Fruit fly (Drosophila melanogaster): ENCODE measurements around the gene CG10508.

Gene CG10508

DNA sequence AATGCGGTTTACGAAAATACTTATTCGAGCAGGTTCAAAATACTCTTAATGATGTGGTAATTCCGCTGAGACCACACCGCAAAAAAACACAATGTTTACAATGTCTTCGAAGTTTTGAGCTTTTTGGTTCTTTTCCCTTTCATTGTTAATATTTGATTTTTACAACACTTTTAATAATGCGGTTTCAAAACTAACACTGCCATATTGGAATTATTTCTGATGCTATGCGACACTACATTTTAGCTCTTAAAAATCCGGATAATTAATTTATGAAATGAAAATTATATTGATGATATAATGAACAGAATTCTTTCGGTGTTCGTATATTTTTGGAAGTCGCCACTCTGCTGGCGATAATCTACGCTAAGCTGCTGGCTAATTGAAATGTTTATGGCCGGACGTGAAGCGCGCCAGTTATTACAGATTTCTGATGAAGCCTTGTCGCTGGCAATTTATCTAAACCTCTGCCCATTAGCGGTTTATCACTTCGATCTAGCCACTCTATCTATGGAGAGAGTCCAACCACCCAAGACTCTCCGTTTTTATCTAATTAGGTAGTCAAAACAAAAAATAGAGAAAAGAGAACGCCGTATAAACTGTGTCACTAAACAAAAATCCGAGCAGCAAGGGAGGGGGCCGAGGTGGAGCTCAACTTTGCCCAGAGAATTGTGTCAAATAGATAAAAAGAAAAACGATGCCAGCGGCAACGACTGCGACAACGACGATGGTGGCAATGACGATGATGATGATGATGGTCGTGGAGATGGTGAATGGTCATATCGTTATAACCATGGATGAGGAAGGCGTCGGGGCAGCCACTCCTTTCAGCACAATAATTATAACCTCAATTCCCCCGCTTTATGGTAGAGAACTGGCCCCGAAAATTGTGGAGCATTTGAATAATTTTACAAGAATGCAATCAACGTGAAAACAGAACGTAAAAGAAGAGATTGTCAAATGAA, 46.3 kb downstream of the CG10508 start:
- TF ChIP-seq Rel (GFP tag; optimal IDR thresholded peaks at IDR 0.05), result no peak
- TF ChIP-seq Rel (tag; optimal IDR thresholded peaks at IDR 0.05), result peak; percentile 5
- no peak for TF ChIP-seq jim (GFP tag; optimal IDR thresholded peaks at IDR 0.05)
- TF ChIP-seq Hr78 (GFP tag; optimal IDR thresholded peaks at IDR 0.05), result no peak
- TF ChIP-seq Hr83 (GFP tag; optimal IDR thresholded peaks at IDR 0.05; ENCODE audit: poor library complexity, severe bottlenecking), result no peak
- no peak for TF ChIP-seq Dfd (GFP tag; optimal IDR thresholded peaks at IDR 0.05)
- peak; percentile 45 for TF ChIP-seq rgr (GFP tag; optimal IDR thresholded peaks at IDR 0.05)
- TF ChIP-seq foxo (GFP tag; optimal IDR thresholded peaks at IDR 0.05), result peak in 1 of 2 experiments; percentile 52
- no peak for TF ChIP-seq CG32264 (GFP tag; optimal IDR thresholded peaks at IDR 0.05)
- TF ChIP-seq sv (GFP tag; optimal IDR thresholded peaks at IDR 0.05), result no peak
- no peak for TF ChIP-seq CrebA (GFP tag; optimal IDR thresholded peaks at IDR 0.05; ENCODE audit: borderline replicate concordance)
- no peak for TF ChIP-seq Myc (optimal IDR thresholded peaks at IDR 0.05)
- TF ChIP-seq usp (GFP tag; optimal IDR thresholded peaks at IDR 0.05), result no peak
- TF ChIP-seq CG9705 (GFP tag; optimal IDR thresholded peaks at IDR 0.05), result peak; percentile 9
- TF ChIP-seq brk (GFP tag; optimal IDR thresholded peaks at IDR 0.05), result no peak
- peak; percentile 11 for TF ChIP-seq br (GFP tag; optimal IDR thresholded peaks at IDR 0.05)
- no peak for TF ChIP-seq Dif (GFP tag; optimal IDR thresholded peaks at IDR 0.05; ENCODE audit: partially characterized antibody)
- no peak for TF ChIP-seq OdsH (GFP tag; optimal IDR thresholded peaks at IDR 0.05)
- TF ChIP-seq Jra (GFP tag; optimal IDR thresholded peaks at IDR 0.05), result no peak
- TF ChIP-seq HLH106 (tag; optimal IDR thresholded peaks at IDR 0.05), result peak; percentile 58
- TF ChIP-seq ey (GFP tag; optimal IDR thresholded peaks at IDR 0.05), result peak; percentile 34
- no peak for TF ChIP-seq sage (GFP tag; optimal IDR thresholded peaks at IDR 0.05)
- TF ChIP-seq dl (GFP tag; optimal IDR thresholded peaks at IDR 0.05; ENCODE audit: insufficient read depth in 1 of 2, partially characterized antibody in 2 of 2), result no peak
- no peak for TF ChIP-seq Mio (GFP tag; optimal IDR thresholded peaks at IDR 0.05)
- TF ChIP-seq Hnf4 (GFP tag; optimal IDR thresholded peaks at IDR 0.05), result peak; percentile 30
- peak; percentile 61 for TF ChIP-seq h (GFP tag; optimal IDR thresholded peaks at IDR 0.05)
- TF ChIP-seq psq (GFP tag; optimal IDR thresholded peaks at IDR 0.05), result no peak
- TF ChIP-seq woc (GFP tag; optimal IDR thresholded peaks at IDR 0.05), result no peak
- TF ChIP-seq Vsx2 (GFP tag; optimal IDR thresholded peaks at IDR 0.05; ENCODE audit: partially characterized antibody), result no peak
- TF ChIP-seq tai (GFP tag; optimal IDR thresholded peaks at IDR 0.05), result peak; percentile 22
- TF ChIP-seq dsf (GFP tag; optimal IDR thresholded peaks at IDR 0.05; ENCODE audit: borderline replicate concordance), result no peak
- TF ChIP-seq Sp1 (GFP tag; optimal IDR thresholded peaks at IDR 0.05), result peak; percentile 30
- TF ChIP-seq dmrt93B (GFP tag; optimal IDR thresholded peaks at IDR 0.05), result no peak
- no peak for TF ChIP-seq Abd-B (GFP tag; optimal IDR thresholded peaks at IDR 0.05)
- TF ChIP-seq GATAd (GFP tag; optimal IDR thresholded peaks at IDR 0.05), result no peak
- no peak for TF ChIP-seq lola (GFP tag; optimal IDR thresholded peaks at IDR 0.05)
- TF ChIP-seq pan (optimal IDR thresholded peaks at IDR 0.05), result no peak
- TF ChIP-seq N (GFP tag; optimal IDR thresholded peaks at IDR 0.05), result no peak
- TF ChIP-seq fru (GFP tag; optimal IDR thresholded peaks at IDR 0.05), result peak; percentile 50

DNA sequence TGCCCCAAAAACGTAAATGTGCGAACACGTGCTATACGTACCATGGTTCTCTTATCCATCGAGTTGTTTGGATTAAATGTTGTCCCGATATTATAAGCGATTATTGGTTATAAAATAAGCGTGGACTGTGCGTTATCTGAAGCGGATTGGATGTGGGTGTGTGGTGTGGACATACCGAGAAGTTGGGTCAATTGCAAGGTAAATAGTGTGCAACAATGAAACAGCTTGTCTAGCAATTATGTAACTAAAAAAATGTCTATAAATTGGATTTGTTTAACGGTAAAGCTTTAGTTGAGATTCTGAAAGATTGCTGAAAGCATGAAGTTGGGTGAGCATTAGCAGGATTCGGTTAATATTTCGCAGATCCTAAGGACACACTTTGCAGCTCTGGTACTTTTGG, 47.7 kb downstream of the CG10508 start, which contains the start of gene CG43218:
CG43218 (plus strand) TSS at position 290 of the 400 bp plus-strand sequence.
- TF ChIP-seq Abd-B (GFP tag; optimal IDR thresholded peaks at IDR 0.05) (no peak), Vsx2 (GFP tag; optimal IDR thresholded peaks at IDR 0.05; ENCODE audit: partially characterized antibody) (no peak), Sp1 (GFP tag; optimal IDR thresholded peaks at IDR 0.05) (no peak), usp (GFP tag; optimal IDR thresholded peaks at IDR 0.05) (no peak), Jra (GFP tag; optimal IDR thresholded peaks at IDR 0.05) (no peak), Hnf4 (GFP tag; optimal IDR thresholded peaks at IDR 0.05) (no peak), brk (GFP tag; optimal IDR thresholded peaks at IDR 0.05) (no peak), CG9705 (GFP tag; optimal IDR thresholded peaks at IDR 0.05) (no peak), tai (GFP tag; optimal IDR thresholded peaks at IDR 0.05) (no peak), ey (GFP tag; optimal IDR thresholded peaks at IDR 0.05) (no peak), lola (GFP tag; optimal IDR thresholded peaks at IDR 0.05) (no peak), Dif (GFP tag; optimal IDR thresholded peaks at IDR 0.05; ENCODE audit: partially characterized antibody) (no peak), sv (GFP tag; optimal IDR thresholded peaks at IDR 0.05) (no peak), Mio (GFP tag; optimal IDR thresholded peaks at IDR 0.05) (no peak), GATAd (GFP tag; optimal IDR thresholded peaks at IDR 0.05) (no peak), sage (GFP tag; optimal IDR thresholded peaks at IDR 0.05) (no peak), Dfd (GFP tag; optimal IDR thresholded peaks at IDR 0.05) (no peak)

Data from whole organism, wandering third instar larva.